Worm (Caenorhabditis elegans): Measurements from ENCODE around the gene F09A5.3.

The F09A5.3 gene

ce11 chrX:13141440-13141839, at the start of gene F09A5.3:
F09A5.3 (plus strand) TSS chrX:13141601.
- TF ChIP-seq him-1 (tag; optimal IDR thresholded peaks at IDR 0.05): no peak
- no peak for TF ChIP-seq W03F9.2 (tag; optimal IDR thresholded peaks at IDR 0.05)
- TF ChIP-seq dao-5 (tag; optimal IDR thresholded peaks at IDR 0.05): no peak

- TF ChIP-seq W03F9.2 (tag; optimal IDR thresholded peaks at IDR 0.05) (no peak), him-1 (tag; optimal IDR thresholded peaks at IDR 0.05) (no peak), dao-5 (tag; optimal IDR thresholded peaks at IDR 0.05) (no peak)
These were observed 41.0 kb upstream of the F09A5.3 start, which contains the start of gene R03G8.6 for ce11 chrX:13100410-13100809. R03G8.6 (minus strand) TSS chrX:13100510.

ce11 chrX:13102838-13103237, 38.6 kb upstream of the F09A5.3 start:
- no peak for TF ChIP-seq dao-5 (tag; optimal IDR thresholded peaks at IDR 0.05)
- TF ChIP-seq W03F9.2 (tag; optimal IDR thresholded peaks at IDR 0.05): no peak
- TF ChIP-seq him-1 (tag; optimal IDR thresholded peaks at IDR 0.05): no peak

- TF ChIP-seq him-1 (tag; optimal IDR thresholded peaks at IDR 0.05) (no peak), W03F9.2 (tag; optimal IDR thresholded peaks at IDR 0.05) (no peak), dao-5 (tag; optimal IDR thresholded peaks at IDR 0.05) (no peak)
These were observed 36.4 kb upstream of the F09A5.3 start, which contains the start of gene F17H10.1 for ce11 chrX:13104966-13105365. F17H10.1 (plus strand) TSS chrX:13105241.

- TF ChIP-seq dao-5 (tag; optimal IDR thresholded peaks at IDR 0.05): no peak
- TF ChIP-seq him-1 (tag; optimal IDR thresholded peaks at IDR 0.05): no peak
- TF ChIP-seq W03F9.2 (tag; optimal IDR thresholded peaks at IDR 0.05): no peak
These were observed 35.1 kb upstream of the F09A5.3 start for ce11 chrX:13106177-13106761.

ce11 chrX:13108664-13109063, 32.7 kb upstream of the F09A5.3 start:
- TF ChIP-seq him-1 (tag; optimal IDR thresholded peaks at IDR 0.05): no peak
- no peak for TF ChIP-seq W03F9.2 (tag; optimal IDR thresholded peaks at IDR 0.05)
- no peak for TF ChIP-seq dao-5 (tag; optimal IDR thresholded peaks at IDR 0.05)

ce11 chrX:13110004-13110403, 31.4 kb upstream of the F09A5.3 start:
- TF ChIP-seq dao-5 (tag; optimal IDR thresholded peaks at IDR 0.05): no peak
- no peak for TF ChIP-seq W03F9.2 (tag; optimal IDR thresholded peaks at IDR 0.05)
- no peak for TF ChIP-seq him-1 (tag; optimal IDR thresholded peaks at IDR 0.05)

- TF ChIP-seq him-1 (tag; optimal IDR thresholded peaks at IDR 0.05): no peak
These were observed 28.7 kb upstream of the F09A5.3 start for ce11 chrX:13112664-13113063.

ce11 chrX:13113457-13113856, 27.9 kb upstream of the F09A5.3 start, which contains the start of gene F17H10.2:
F17H10.2 (plus strand) TSS chrX:13113772.
- TF ChIP-seq him-1 (tag; optimal IDR thresholded peaks at IDR 0.05) (no peak), dao-5 (tag; optimal IDR thresholded peaks at IDR 0.05) (no peak), W03F9.2 (tag; optimal IDR thresholded peaks at IDR 0.05) (no peak)

- TF ChIP-seq dao-5 (tag; optimal IDR thresholded peaks at IDR 0.05) (no peak), W03F9.2 (tag; optimal IDR thresholded peaks at IDR 0.05) (no peak), him-1 (tag; optimal IDR thresholded peaks at IDR 0.05) (no peak)
These were observed 25.7 kb upstream of the F09A5.3 start for ce11 chrX:13115694-13116093.

ce11 chrX:13116380-13116779, 25.0 kb upstream of the F09A5.3 start:
- TF ChIP-seq W03F9.2 (tag; optimal IDR thresholded peaks at IDR 0.05): no peak
- TF ChIP-seq him-1 (tag; optimal IDR thresholded peaks at IDR 0.05): no peak
- TF ChIP-seq dao-5 (tag; optimal IDR thresholded peaks at IDR 0.05): no peak

- no peak for TF ChIP-seq him-1 (tag; optimal IDR thresholded peaks at IDR 0.05)
- TF ChIP-seq W03F9.2 (tag; optimal IDR thresholded peaks at IDR 0.05): no peak
- TF ChIP-seq dao-5 (tag; optimal IDR thresholded peaks at IDR 0.05): no peak
These were observed 21.5 kb upstream of the F09A5.3 start for ce11 chrX:13119900-13120299.

- TF ChIP-seq him-1 (tag; optimal IDR thresholded peaks at IDR 0.05) (no peak), dao-5 (tag; optimal IDR thresholded peaks at IDR 0.05) (peak; percentile 41)
These were observed 20.3 kb upstream of the F09A5.3 start for ce11 chrX:13121104-13121503.

ce11 chrX:13122191-13122590, 19.2 kb upstream of the F09A5.3 start, which contains the start of gene snx-17:
snx-17 (minus strand) TSS chrX:13122291.
- TF ChIP-seq him-1 (tag; optimal IDR thresholded peaks at IDR 0.05) (no peak), dao-5 (tag; optimal IDR thresholded peaks at IDR 0.05) (no peak), W03F9.2 (tag; optimal IDR thresholded peaks at IDR 0.05) (no peak)

- TF ChIP-seq W03F9.2 (tag; optimal IDR thresholded peaks at IDR 0.05) (no peak), him-1 (tag; optimal IDR thresholded peaks at IDR 0.05) (no peak), dao-5 (tag; optimal IDR thresholded peaks at IDR 0.05) (no peak)
These were observed 15.0 kb upstream of the F09A5.3 start, which contains the start of gene F17H10.4 for ce11 chrX:13126420-13126819. F17H10.4 (minus strand) TSS chrX:13126520.
